Worm (Caenorhabditis elegans) whole organism, L2 larva: ENCODE results near the gene R02D5.3.

ENCODE experiments used
- C34F6.9 ChIP-seq: fragments of 150-350 bp; optimal IDR thresholded peaks from 2 replicates; lab custom pipeline; 2014; ENCODE audit warnings: missing biosample characterization, missing genetic modification characterization
- F13H6.1 ChIP-seq: sonication (generic microtip); optimal IDR thresholded peaks from 2 replicates; lab custom pipeline; 2016; ENCODE audit warnings: missing genetic modification characterization, missing compliant biosample characterization
- R02D3.7 ChIP-seq: fragments of 150-350 bp; optimal IDR thresholded peaks from 2 replicates; lab custom pipeline; 2014; ENCODE audit warnings: missing biosample characterization, missing genetic modification characterization
- Y55F3AM.14 ChIP-seq: fragments of 200-800 bp; sonication (Bioruptor generic); optimal IDR thresholded peaks from 2 replicates; lab custom pipeline; 2018; ENCODE audit warnings: mild to moderate bottlenecking, missing genetic modification characterization, missing compliant biosample characterization
- alr-1 ChIP-seq: fragments of 150-350 bp; optimal IDR thresholded peaks from 2 replicates; lab custom pipeline; 2014; ENCODE audit warnings: missing biosample characterization, missing genetic modification characterization
- ceh-16 ChIP-seq: fragments of 150-350 bp; optimal IDR thresholded peaks from 2 replicates; lab custom pipeline; 2014; ENCODE audit warnings: missing biosample characterization, missing genetic modification characterization
- ceh-82 ChIP-seq: fragments of 150-350 bp; optimal IDR thresholded peaks from 2 replicates; lab custom pipeline; 2014; ENCODE audit warnings: missing biosample characterization, missing genetic modification characterization
- dmd-4 ChIP-seq: sonication (generic microtip); optimal IDR thresholded peaks from 2 replicates; lab custom pipeline; 2017; ENCODE audit warnings: missing biosample characterization, missing genetic modification characterization
- egl-27 ChIP-seq: sonication (generic microtip); optimal IDR thresholded peaks from 3 replicates; lab custom pipeline; 2017; ENCODE audit warnings: missing biosample characterization, missing genetic modification reagents, missing genetic modification characterization
- elt-1 ChIP-seq: fragments of 150-350 bp; optimal IDR thresholded peaks from 2 replicates; lab custom pipeline; 2014; ENCODE audit warnings: missing biosample characterization, missing genetic modification characterization
- elt-3 ChIP-seq: sonication (generic microtip); optimal IDR thresholded peaks from 2 replicates; lab custom pipeline; 2017; ENCODE audit warnings: missing biosample characterization, missing genetic modification characterization
- fos-1 ChIP-seq: fragments of 150-350 bp; optimal IDR thresholded peaks from 2 replicates; lab custom pipeline; 2014; ENCODE audit warnings: missing biosample characterization, missing genetic modification characterization
- gmeb-1 ChIP-seq: fragments of 150-350 bp; optimal IDR thresholded peaks from 2 replicates; lab custom pipeline; 2014; ENCODE audit warnings: missing biosample characterization, missing genetic modification characterization
- lin-13 ChIP-seq: fragments of 150-350 bp; optimal IDR thresholded peaks from 2 replicates; lab custom pipeline; 2014; ENCODE audit warnings: missing biosample characterization, missing genetic modification reagents, missing genetic modification characterization
- lin-39 ChIP-seq: fragments of 150-350 bp; optimal IDR thresholded peaks from 2 replicates; lab custom pipeline; 2014; ENCODE audit warnings: missing biosample characterization, missing genetic modification reagents, missing genetic modification characterization
- lsy-2 ChIP-seq, 2 experiments: fragments of 150-350 bp in 1 of 2; sonication (generic microtip) in 1 of 2; optimal IDR thresholded peaks; 2 replicates each; lab custom pipeline; 2014 to 2017; ENCODE audit warnings: missing biosample characterization in 2 of 2, missing genetic modification characterization in 2 of 2
- mab-5 ChIP-seq: fragments of 150-350 bp; optimal IDR thresholded peaks from 2 replicates; lab custom pipeline; 2014; ENCODE audit warnings: missing biosample characterization, missing genetic modification characterization
- mbf-1 ChIP-seq: sonication (generic microtip); optimal IDR thresholded peaks from 2 replicates; lab custom pipeline; 2017; ENCODE audit warnings: missing biosample characterization, missing genetic modification characterization
- mdl-1 ChIP-seq, 2 experiments: fragments of 150-350 bp in 1 of 2; sonication (generic microtip) in 1 of 2; optimal IDR thresholded peaks; 2 replicates each; lab custom pipeline; 2017; ENCODE audit warnings: missing biosample characterization in 2 of 2, missing genetic modification characterization in 2 of 2
- nhr-10 ChIP-seq: sonication (generic microtip); optimal IDR thresholded peaks from 2 replicates; lab custom pipeline; 2017; ENCODE audit warnings: missing biosample characterization, missing genetic modification characterization
- nhr-12 ChIP-seq: fragments of 150-350 bp; optimal IDR thresholded peaks from 2 replicates; lab custom pipeline; 2014; ENCODE audit warnings: missing biosample characterization, missing genetic modification characterization
- nhr-129 ChIP-seq: fragments of 150-350 bp; optimal IDR thresholded peaks from 2 replicates; lab custom pipeline; 2014; ENCODE audit warnings: missing biosample characterization, missing genetic modification characterization
- nhr-23 ChIP-seq: fragments of 150-350 bp; optimal IDR thresholded peaks from 2 replicates; lab custom pipeline; 2014; ENCODE audit warnings: missing biosample characterization, missing genetic modification reagents, missing genetic modification characterization
- nhr-237 ChIP-seq: fragments of 150-350 bp; optimal IDR thresholded peaks from 2 replicates; lab custom pipeline; 2014; ENCODE audit warnings: missing biosample characterization, missing genetic modification characterization
- nhr-77 ChIP-seq: fragments of 150-350 bp; optimal IDR thresholded peaks from 2 replicates; lab custom pipeline; 2014; ENCODE audit warnings: missing biosample characterization, missing genetic modification characterization
- sem-4 ChIP-seq: fragments of 150-350 bp; optimal IDR thresholded peaks from 2 replicates; lab custom pipeline; 2014; ENCODE audit warnings: missing biosample characterization, missing genetic modification reagents, missing genetic modification characterization
- skn-1 ChIP-seq: sonication (generic microtip); optimal IDR thresholded peaks from 2 replicates; lab custom pipeline; 2017; ENCODE audit warnings: missing biosample characterization, missing genetic modification characterization
- sma-3 ChIP-seq: sonication (generic microtip); optimal IDR thresholded peaks from 2 replicates; lab custom pipeline; 2016; ENCODE audit warnings: missing genetic modification reagents, missing genetic modification characterization, missing compliant biosample characterization
- sma-9 ChIP-seq, 2 experiments: fragments of 150-350 bp in 1 of 2; sonication (generic microtip) in 1 of 2; optimal IDR thresholded peaks; 2 replicates each; lab custom pipeline; 2014 to 2016; ENCODE audit warnings: missing genetic modification characterization in 2 of 2, mild to moderate bottlenecking in 1 of 2, missing biosample characterization in 1 of 2, missing compliant biosample characterization in 1 of 2, missing genetic modification reagents in 1 of 2, moderate library complexity in 1 of 2
- snpc-4 ChIP-seq: fragments of 150-350 bp; optimal IDR thresholded peaks from 2 replicates; lab custom pipeline; 2014; ENCODE audit warnings: missing biosample characterization, missing genetic modification characterization
- unc-39 ChIP-seq: fragments of 150-350 bp; optimal IDR thresholded peaks from 2 replicates; lab custom pipeline; 2014; ENCODE audit warnings: missing biosample characterization, missing genetic modification characterization
- unc-55 ChIP-seq: fragments of 150-350 bp; sonication (generic microtip); optimal IDR thresholded peaks from 3 replicates; lab custom pipeline; 2014; ENCODE audit warnings: missing biosample characterization, missing genetic modification reagents, missing genetic modification characterization
- ztf-1 ChIP-seq: fragments of 200-800 bp; sonication (Bioruptor generic); conservative IDR thresholded peaks from 2 replicates; pipeline ENCODE4 v1.3.6; 2022; ENCODE audit warnings: missing genetic modification characterization, missing compliant biosample characterization

R02D5.3 gene

DNA sequence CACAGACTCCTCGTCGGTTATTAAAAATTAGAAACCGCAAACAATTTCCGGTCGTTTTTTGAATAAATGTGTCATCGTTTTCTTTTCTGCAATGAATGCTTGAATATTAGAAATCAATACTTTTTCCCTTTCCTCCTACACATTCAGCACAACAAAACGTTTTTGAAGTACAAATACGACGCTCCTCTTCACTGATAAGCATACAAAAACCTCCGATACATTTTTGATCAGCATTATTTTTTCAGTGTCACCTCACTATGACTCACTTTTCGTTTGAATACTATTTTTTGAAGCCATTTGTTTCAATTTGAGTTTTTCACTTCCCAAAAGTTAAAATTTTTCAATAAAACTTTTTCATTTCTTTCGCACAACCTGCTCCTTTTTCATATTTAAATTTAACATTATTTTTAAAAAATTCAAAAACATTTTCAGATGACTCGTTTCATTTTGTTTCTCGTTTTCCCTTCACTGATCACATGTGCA lies at the start of gene R02D5.3:
R02D5.3 (plus strand) TSS at position 433 of the 483 bp plus-strand sequence.
- TF ChIP-seq ceh-16 (tag; lab: Kevin White, UChicago) (no peak), F13H6.1 (tag; lab: Kevin White, UChicago) (no peak), ztf-1 (GFP tag; lab: Robert Waterston, UW) (no peak), skn-1 (tag; lab: Kevin White, UChicago) (peak; percentile 61), Y55F3AM.14 (no peak), elt-1 (no peak), elt-3 (tag; lab: Kevin White, UChicago) (no peak), lsy-2 (tag; optimal IDR thresholded peaks at IDR 0.05; lab: Kevin White, UChicago) (no peak), fos-1 (tag; lab: Kevin White, UChicago) (peak; percentile 96), dmd-4 (no peak), sma-3 (GFP tag; lab: Kevin White, UChicago) (no peak)

ce11 chrV:14433584-14433983 lies 49.4 kb upstream of the R02D5.3 start:
- TF ChIP-seq egl-27 (tag; lab: Kevin White, UChicago) (no peak), unc-55 (GFP tag; lab: Kevin White, UChicago) (no peak), C34F6.9 (tag; lab: Kevin White, UChicago) (no peak)

DNA sequence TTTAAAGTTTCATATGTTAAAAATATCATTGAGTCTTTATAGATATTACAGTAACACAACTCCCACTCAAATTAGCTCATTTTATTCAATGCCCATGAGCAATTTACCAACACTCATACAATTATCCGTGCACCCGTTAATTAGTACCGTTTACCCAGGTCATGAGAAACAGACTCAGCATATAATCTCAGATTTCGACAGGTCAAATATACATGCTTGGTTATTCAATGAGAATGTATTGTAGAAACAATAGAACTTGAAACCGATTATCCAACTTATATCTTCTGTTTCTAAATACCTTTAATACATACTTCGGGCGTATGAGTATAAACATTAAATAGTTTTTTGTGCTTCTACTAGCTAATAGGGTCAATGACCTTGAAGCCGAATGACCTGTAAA lies 46.8 kb upstream of the R02D5.3 start:
- no peak for TF ChIP-seq nhr-12 (tag; lab: Kevin White, UChicago)
- TF ChIP-seq ceh-82 (tag; lab: Kevin White, UChicago): no peak
- TF ChIP-seq mab-5 (tag; lab: Kevin White, UChicago): no peak
- TF ChIP-seq nhr-237 (tag; lab: Kevin White, UChicago): no peak
- TF ChIP-seq nhr-23 (tag; lab: Kevin White, UChicago): no peak

DNA sequence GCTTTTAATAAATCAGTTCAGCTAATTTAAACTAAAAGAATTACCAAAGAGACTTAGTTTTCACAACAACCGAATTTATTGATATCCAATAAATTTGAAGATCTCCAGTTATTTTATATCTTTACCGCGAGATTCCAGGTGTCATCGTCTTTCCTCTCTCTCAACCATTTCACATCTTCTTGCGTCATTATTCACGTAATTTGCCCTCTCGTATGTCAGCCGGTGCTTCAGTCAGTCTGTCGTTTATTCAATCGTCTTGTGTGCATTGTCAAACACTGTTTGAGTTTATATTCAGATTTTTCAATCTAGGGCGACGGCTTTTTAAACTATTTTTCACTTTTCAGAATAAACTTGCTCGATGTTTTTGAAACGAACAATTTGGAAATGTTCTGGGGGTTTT lies 45.6 kb upstream of the R02D5.3 start:
- TF ChIP-seq R02D3.7 (tag; lab: Kevin White, UChicago): no peak
- TF ChIP-seq gmeb-1 (tag; lab: Kevin White, UChicago): no peak
- TF ChIP-seq unc-39 (tag; lab: Kevin White, UChicago): no peak
- no peak for TF ChIP-seq sem-4
- TF ChIP-seq alr-1 (tag; lab: Kevin White, UChicago): no peak
- TF ChIP-seq fos-1 (tag; lab: Kevin White, UChicago): no peak
- no peak for TF ChIP-seq nhr-129
- no peak for TF ChIP-seq ztf-1 (GFP tag; lab: Robert Waterston, UW)
- TF ChIP-seq sma-9 (GFP tag; optimal IDR thresholded peaks at IDR 0.05; lab: Kevin White, UChicago): no peak
- no peak for TF ChIP-seq sma-9 (tag; optimal IDR thresholded peaks at IDR 0.05; lab: Kevin White, UChicago)
- no peak for TF ChIP-seq mbf-1 (tag; lab: Kevin White, UChicago)
- TF ChIP-seq nhr-77 (tag; lab: Kevin White, UChicago): no peak
- TF ChIP-seq sma-3 (GFP tag; lab: Kevin White, UChicago): no peak
- no peak for TF ChIP-seq mdl-1 (tag; optimal IDR thresholded peaks at IDR 0.05; lab: Kevin White, UChicago)
- TF ChIP-seq ceh-16 (tag; lab: Kevin White, UChicago): no peak

DNA sequence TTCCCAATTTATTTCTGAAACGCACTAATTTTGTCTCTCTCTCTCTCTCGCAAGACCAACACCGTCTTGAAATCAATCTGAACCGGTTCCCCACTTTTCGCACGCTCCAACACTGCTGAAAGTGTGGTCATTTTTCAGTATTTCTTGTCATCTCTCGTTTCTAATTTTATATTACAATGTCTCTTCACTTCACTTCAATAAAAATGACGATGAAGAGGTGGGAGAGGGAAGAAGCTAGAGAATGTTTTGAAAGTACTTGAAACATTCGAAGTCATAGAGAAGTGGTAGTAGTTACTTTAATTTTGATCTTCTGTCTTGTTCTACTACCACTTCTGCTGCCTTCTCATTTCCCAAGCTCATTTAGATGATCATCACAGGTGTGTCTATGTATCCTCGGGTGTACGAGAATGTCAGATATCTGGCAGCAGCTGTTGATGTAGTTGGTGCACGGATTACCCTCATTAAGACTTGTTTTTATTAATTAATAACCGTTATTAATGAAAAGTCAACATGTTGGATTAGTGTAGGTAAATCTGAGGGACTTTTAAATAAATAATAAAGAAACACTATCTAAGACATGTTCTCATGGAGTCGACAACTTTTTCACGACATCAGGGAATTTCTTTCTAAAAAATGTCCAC lies 44.7 kb upstream of the R02D5.3 start:
- TF ChIP-seq alr-1 (tag; lab: Kevin White, UChicago) (no peak), nhr-129 (no peak), lin-39 (tag; lab: Kevin White, UChicago) (no peak), snpc-4 (no peak), sma-9 (GFP tag; optimal IDR thresholded peaks at IDR 0.05; lab: Kevin White, UChicago) (no peak), sma-9 (tag; optimal IDR thresholded peaks at IDR 0.05; lab: Kevin White, UChicago) (no peak)

DNA sequence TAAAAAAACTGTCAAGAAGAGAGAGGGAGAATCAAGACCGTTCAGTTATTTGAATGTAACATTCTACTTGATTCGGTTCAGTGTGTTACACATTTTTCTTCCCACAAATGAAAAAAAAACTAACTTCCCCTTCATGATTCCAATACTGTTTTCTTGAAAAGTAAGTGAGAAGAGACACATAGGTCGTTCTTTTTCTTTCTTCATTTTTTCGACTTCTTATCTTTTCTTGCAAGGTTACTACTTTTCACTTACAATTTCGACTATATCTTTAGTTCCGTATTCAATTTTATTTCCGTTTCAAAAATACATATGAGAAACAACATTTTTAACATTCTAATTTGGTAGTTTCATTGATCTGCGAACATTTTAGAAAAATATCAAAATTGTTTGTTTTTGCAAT lies 43.7 kb upstream of the R02D5.3 start:
- TF ChIP-seq mbf-1 (tag; lab: Kevin White, UChicago) (no peak), lin-13 (GFP tag; lab: Kevin White, UChicago) (no peak), lsy-2 (tag; optimal IDR thresholded peaks at IDR 0.05; lab: Kevin White, UChicago) (no peak), alr-1 (tag; lab: Kevin White, UChicago) (no peak), nhr-10 (no peak), dmd-4 (no peak)
- TF ChIP-seq, all 48 proteins: peak for 0
